Fruit fly (Drosophila melanogaster) whole organism, wandering third instar larva: ENCODE measurements around the gene CG12692.
A peak's percentile ranks its signal among the peaks of the same experiment; 100 is the strongest.

Experiments used
- Abd-B ChIP-seq: fragments of >200 bp; optimal IDR thresholded peaks from 2 replicates; lab custom pipeline; 2017; ENCODE audit warnings: missing biosample characterization, missing genetic modification characterization
- CG32264 ChIP-seq: fragments of 200-800 bp; sonication (Bioruptor generic); optimal IDR thresholded peaks from 2 replicates; lab custom pipeline; 2016; ENCODE audit warnings: missing biosample characterization, missing genetic modification characterization
- CG9705 ChIP-seq: fragments of 200-800 bp; sonication (Bioruptor generic); optimal IDR thresholded peaks from 2 replicates; lab custom pipeline; 2018; ENCODE audit warnings: missing biosample characterization, mild to moderate bottlenecking, missing genetic modification characterization
- CrebA ChIP-seq: fragments of 200-800 bp; sonication (Bioruptor generic); optimal IDR thresholded peaks from 2 replicates; lab custom pipeline; 2016; ENCODE audit warnings: missing biosample characterization, mild to moderate bottlenecking, missing genetic modification characterization, borderline replicate concordance
- Dfd ChIP-seq: fragments of >200 bp; optimal IDR thresholded peaks from 2 replicates; lab custom pipeline; 2017; ENCODE audit warnings: missing biosample characterization, missing genetic modification characterization
- Dif ChIP-seq: fragments of 200-275, 200-300 bp; sonication (Bioruptor generic); optimal IDR thresholded peaks from 2 replicates; lab custom pipeline; 2018; ENCODE audit warnings: missing biosample characterization, missing genetic modification characterization; ENCODE audit not compliant: partially characterized antibody
- GATAd ChIP-seq: sonication (Bioruptor generic); optimal IDR thresholded peaks from 2 replicates; lab custom pipeline; 2016; ENCODE audit warnings: missing biosample characterization, missing genetic modification characterization
- HLH106 ChIP-seq: fragments of 200-800 bp; optimal IDR thresholded peaks from 3 replicates; lab custom pipeline; 2019; ENCODE audit warnings: missing biosample characterization, mild to moderate bottlenecking, missing genetic modification characterization, moderate library complexity
- Hnf4 ChIP-seq: fragments of 200-800 bp; sonication (Bioruptor generic); optimal IDR thresholded peaks from 2 replicates; lab custom pipeline; 2016; ENCODE audit warnings: missing biosample characterization, mild to moderate bottlenecking, missing genetic modification characterization
- Hr78 ChIP-seq: fragments of >200 bp; optimal IDR thresholded peaks from 2 replicates; lab custom pipeline; 2017; ENCODE audit warnings: missing biosample characterization, missing genetic modification characterization
- Hr83 ChIP-seq: fragments of 200-300 bp; sonication (Bioruptor generic); optimal IDR thresholded peaks from 2 replicates; lab custom pipeline; 2016; ENCODE audit warnings: missing biosample characterization, mild to moderate bottlenecking, missing genetic modification characterization, moderate library complexity; ENCODE audit not compliant: poor library complexity, severe bottlenecking
- Jra ChIP-seq: sonication (Bioruptor generic); optimal IDR thresholded peaks from 2 replicates; lab custom pipeline; 2016; ENCODE audit warnings: missing biosample characterization, missing genetic modification characterization
- Mio ChIP-seq: sonication (Bioruptor generic); optimal IDR thresholded peaks from 2 replicates; lab custom pipeline; 2016; ENCODE audit warnings: missing biosample characterization, missing genetic modification characterization
- Myc ChIP-seq: fragments of >200 bp; optimal IDR thresholded peaks from 2 replicates; lab custom pipeline; 2017
- OdsH ChIP-seq: fragments of 200-800 bp; sonication (Bioruptor generic); optimal IDR thresholded peaks from 2 replicates; lab custom pipeline; 2016; ENCODE audit warnings: missing biosample characterization, mild to moderate bottlenecking, missing genetic modification characterization
- Rel ChIP-seq, 2 experiments: fragments of 200-800 bp; sonication (Bioruptor generic) in 1 of 2; optimal IDR thresholded peaks; 2 replicates in 1 of 2; 3 replicates in 1 of 2; lab custom pipeline; 2016 to 2019; ENCODE audit warnings: mild to moderate bottlenecking in 2 of 2, missing biosample characterization in 2 of 2, missing genetic modification characterization in 2 of 2, moderate library complexity in 1 of 2
- Sp1 ChIP-seq: fragments of 200-800 bp; sonication (Bioruptor generic); optimal IDR thresholded peaks from 3 replicates; lab custom pipeline; 2019; ENCODE audit warnings: missing biosample characterization, mild to moderate bottlenecking, missing genetic modification characterization, moderate library complexity
- Vsx2 ChIP-seq: fragments of 200-300, 225-300 bp; sonication (Bioruptor generic); optimal IDR thresholded peaks from 2 replicates; lab custom pipeline; 2018; ENCODE audit warnings: missing biosample characterization, missing genetic modification characterization; ENCODE audit not compliant: partially characterized antibody
- br ChIP-seq: fragments of 200-800 bp; sonication (Bioruptor generic); optimal IDR thresholded peaks from 2 replicates; lab custom pipeline; 2016; ENCODE audit warnings: missing biosample characterization, missing genetic modification characterization
- brk ChIP-seq: fragments of 200-800 bp; sonication (Bioruptor generic); optimal IDR thresholded peaks from 2 replicates; lab custom pipeline; 2016; ENCODE audit warnings: missing biosample characterization, mild to moderate bottlenecking, missing genetic modification characterization
- dl ChIP-seq, 2 experiments: fragments of 175-275, 200-275 bp in 1 of 2; fragments of 200-275 bp in 1 of 2; sonication (Bioruptor generic); optimal IDR thresholded peaks; lab custom pipeline; 2018; ENCODE audit warnings: mild to moderate bottlenecking in 2 of 2, missing biosample characterization in 2 of 2, missing genetic modification characterization in 2 of 2, moderate library complexity in 2 of 2; ENCODE audit not compliant: partially characterized antibody in 2 of 2, insufficient read depth in 1 of 2
- dmrt93B ChIP-seq: fragments of 200-800 bp; sonication (Bioruptor generic); optimal IDR thresholded peaks from 2 replicates; lab custom pipeline; 2018; ENCODE audit warnings: missing biosample characterization, mild to moderate bottlenecking, missing genetic modification characterization
- dsf ChIP-seq: sonication (Bioruptor generic); optimal IDR thresholded peaks from 2 replicates; lab custom pipeline; 2016; ENCODE audit warnings: missing biosample characterization, missing genetic modification characterization, borderline replicate concordance
- ey ChIP-seq: fragments of 200-800 bp; sonication (Bioruptor generic); optimal IDR thresholded peaks from 2 replicates; lab custom pipeline; 2016; ENCODE audit warnings: missing biosample characterization, missing genetic modification characterization
- foxo ChIP-seq, 2 experiments: fragments of 200-800 bp; sonication (Bioruptor generic); optimal IDR thresholded peaks; 2 replicates in 1 of 2; 3 replicates in 1 of 2; lab custom pipeline; 2016 to 2017; ENCODE audit warnings: missing biosample characterization in 2 of 2, missing genetic modification characterization in 2 of 2
- fru ChIP-seq: fragments of 200-800 bp; sonication (Bioruptor generic); optimal IDR thresholded peaks from 3 replicates; lab custom pipeline; 2016; ENCODE audit warnings: missing biosample characterization, mild to moderate bottlenecking, missing genetic modification characterization
- h ChIP-seq: fragments of 200-800 bp; sonication (Bioruptor generic); optimal IDR thresholded peaks from 3 replicates; lab custom pipeline; 2016; ENCODE audit warnings: missing biosample characterization, mild to moderate bottlenecking, missing genetic modification characterization
- jim ChIP-seq: fragments of 175-275, 200-325 bp; sonication (Bioruptor generic); optimal IDR thresholded peaks from 2 replicates; lab custom pipeline; 2016; ENCODE audit warnings: missing biosample characterization, mild to moderate bottlenecking, missing genetic modification characterization
- pan ChIP-seq: fragments of >200 bp; optimal IDR thresholded peaks from 2 replicates; lab custom pipeline; 2017
- psq ChIP-seq: fragments of 200-800 bp; sonication (Bioruptor generic); optimal IDR thresholded peaks from 3 replicates; lab custom pipeline; 2017; ENCODE audit warnings: missing biosample characterization, mild to moderate bottlenecking, missing genetic modification characterization, moderate library complexity
- rgr ChIP-seq: fragments of 200-800 bp; sonication (Bioruptor generic); optimal IDR thresholded peaks from 3 replicates; lab custom pipeline; 2016; ENCODE audit warnings: missing biosample characterization, mild to moderate bottlenecking, missing genetic modification characterization
- sage ChIP-seq: fragments of 200-800 bp; sonication (Bioruptor generic); optimal IDR thresholded peaks from 2 replicates; lab custom pipeline; 2016; ENCODE audit warnings: missing biosample characterization, mild to moderate bottlenecking, missing genetic modification characterization
- sv ChIP-seq: fragments of 200-800 bp; sonication (Bioruptor generic); optimal IDR thresholded peaks from 3 replicates; lab custom pipeline; 2016; ENCODE audit warnings: missing biosample characterization, missing genetic modification characterization
- tai ChIP-seq: sonication (Bioruptor generic); optimal IDR thresholded peaks from 2 replicates; lab custom pipeline; 2016; ENCODE audit warnings: missing biosample characterization, missing genetic modification characterization
- usp ChIP-seq: fragments of >200 bp; optimal IDR thresholded peaks from 2 replicates; lab custom pipeline; 2017; ENCODE audit warnings: missing biosample characterization, missing genetic modification characterization
- woc ChIP-seq: sonication (Bioruptor generic); optimal IDR thresholded peaks from 2 replicates; lab custom pipeline; 2016; ENCODE audit warnings: missing biosample characterization, mild to moderate bottlenecking, missing genetic modification characterization

CG12692 gene

DNA sequence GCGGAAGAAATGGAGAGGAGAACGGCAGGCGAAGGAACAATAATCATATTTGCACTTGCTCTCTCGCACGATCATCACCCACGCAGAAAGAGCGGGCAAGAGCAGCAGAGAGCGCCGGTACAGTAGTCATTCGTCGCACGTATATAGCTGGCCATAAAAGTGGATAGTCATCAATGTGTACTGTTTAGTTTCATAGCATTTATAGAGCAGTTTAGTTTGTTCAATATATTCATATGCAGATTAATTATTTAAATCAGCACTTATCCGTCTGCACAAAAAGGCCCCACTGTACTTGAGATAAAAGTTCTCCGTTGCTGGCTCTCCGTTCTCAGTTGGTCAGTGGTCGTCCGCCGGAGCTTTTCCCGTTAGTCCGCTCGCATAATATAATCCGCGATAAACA, 22.6 kb upstream of the CG12692 start (continued):
- TF ChIP-seq Dif (GFP tag; lab: Kevin White, UChicago) (peak; percentile 32), foxo (GFP tag; optimal IDR thresholded peaks at IDR 0.05; lab: Kevin White, UChicago) (peak; percentile 98 to 100), Dfd (GFP tag; lab: Kevin White, UChicago) (peak; percentile 95), Mio (GFP tag; lab: Kevin White, UChicago) (peak; percentile 95), rgr (GFP tag; lab: Kevin White, UChicago) (peak; percentile 99)

DNA sequence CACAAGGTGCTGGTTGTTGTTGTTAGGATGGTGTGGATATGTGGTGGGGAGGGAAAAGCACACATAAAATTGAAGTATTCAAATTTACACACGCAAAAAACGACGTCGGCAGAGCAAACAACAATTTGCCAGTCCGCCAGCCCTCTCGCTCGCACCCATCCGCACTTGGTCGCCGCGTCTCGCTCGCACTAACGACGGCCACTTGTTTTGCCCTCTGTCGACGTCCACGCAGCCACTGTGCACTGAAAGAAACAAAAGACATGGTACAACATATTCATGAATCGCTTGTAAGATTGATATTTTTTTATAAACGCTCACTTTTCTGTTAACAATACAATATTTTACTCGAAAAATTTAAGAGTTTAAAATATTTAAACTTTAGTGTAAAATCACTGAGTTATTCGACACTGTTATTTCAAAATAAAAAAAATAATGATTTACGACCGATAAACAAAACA, 21.8 kb upstream of the CG12692 start:
- peak; percentile 52 for TF ChIP-seq tai
- peak; percentile 31 for TF ChIP-seq brk (GFP tag; lab: Kevin White, UChicago)
- no peak for TF ChIP-seq Vsx2 (GFP tag; lab: Kevin White, UChicago)
- peak; percentile 78 for TF ChIP-seq rgr (GFP tag; lab: Kevin White, UChicago)
- TF ChIP-seq Hr78 (GFP tag; lab: Kevin White, UChicago) = no peak
- TF ChIP-seq dsf (GFP tag; lab: Kevin White, UChicago) = no peak
- TF ChIP-seq Rel (GFP tag; optimal IDR thresholded peaks at IDR 0.05; lab: Kevin White, UChicago) = no peak
- TF ChIP-seq Rel (tag; optimal IDR thresholded peaks at IDR 0.05; lab: Kevin White, UChicago) = peak; percentile 46
- TF ChIP-seq pan (lab: Kevin White, UChicago) = no peak
- no peak for TF ChIP-seq Dfd (GFP tag; lab: Kevin White, UChicago)
- TF ChIP-seq h = peak; percentile 77
- TF ChIP-seq dmrt93B = peak; percentile 60
- peak in 1 of 2 experiments; percentile 81 for TF ChIP-seq foxo (GFP tag; optimal IDR thresholded peaks at IDR 0.05; lab: Kevin White, UChicago)
- peak; percentile 52 for TF ChIP-seq psq
- TF ChIP-seq GATAd = no peak
- peak; percentile 68 for TF ChIP-seq Jra (GFP tag; lab: Kevin White, UChicago)
- peak; percentile 77 for TF ChIP-seq HLH106 (tag; lab: Kevin White, UChicago)
- TF ChIP-seq Myc = no peak
- TF ChIP-seq woc (GFP tag; lab: Kevin White, UChicago) = peak; percentile 62
- TF ChIP-seq CG9705 = no peak
- peak; percentile 76 for TF ChIP-seq Sp1 (GFP tag; lab: Kevin White, UChicago)
- TF ChIP-seq CrebA (GFP tag; lab: Kevin White, UChicago) = no peak
- TF ChIP-seq jim (GFP tag; lab: Kevin White, UChicago) = no peak
- peak; percentile 25 for TF ChIP-seq CG32264 (GFP tag; lab: Kevin White, UChicago)
- TF ChIP-seq dl (GFP tag; optimal IDR thresholded peaks at IDR 0.05; lab: Kevin White, UChicago; ENCODE audit: insufficient read depth in 1 of 2, partially characterized antibody in 2 of 2) = peak in 1 of 2 experiments; percentile 32
- TF ChIP-seq fru = peak; percentile 81
- peak; percentile 56 for TF ChIP-seq Hr83 (GFP tag; lab: Kevin White, UChicago)
- TF ChIP-seq OdsH (GFP tag; lab: Kevin White, UChicago) = peak; percentile 71
- TF ChIP-seq sage (GFP tag; lab: Kevin White, UChicago) = no peak
- TF ChIP-seq Abd-B (GFP tag; lab: Kevin White, UChicago) = no peak
- peak; percentile 80 for TF ChIP-seq ey
- peak; percentile 34 for TF ChIP-seq sv (GFP tag; lab: Kevin White, UChicago)
- peak; percentile 73 for TF ChIP-seq Hnf4 (GFP tag; lab: Kevin White, UChicago)
- no peak for TF ChIP-seq usp (GFP tag; lab: Kevin White, UChicago)
- no peak for TF ChIP-seq Mio (GFP tag; lab: Kevin White, UChicago)
- no peak for TF ChIP-seq Dif (GFP tag; lab: Kevin White, UChicago)
- TF ChIP-seq br = peak; percentile 76
